Fruit fly (Drosophila melanogaster) whole organism, embryonic: ENCODE results near the gene FucTD.

Experiments
- CG12391 ChIP-seq: fragments of 200-800 bp; sonication (Bioruptor generic); optimal IDR thresholded peaks from 3 replicates; lab custom pipeline; 2018; ENCODE audit warnings: missing biosample characterization, mild to moderate bottlenecking, missing genetic modification characterization, moderate library complexity
- CG13424 ChIP-seq: fragments of 200-800 bp; sonication (Bioruptor generic); optimal IDR thresholded peaks from 2 replicates; lab custom pipeline; 2019; ENCODE audit warnings: missing biosample characterization, mild to moderate bottlenecking, missing genetic modification characterization, moderate library complexity
- CG15011 ChIP-seq: fragments of 200-800 bp; sonication (Bioruptor generic); optimal IDR thresholded peaks from 3 replicates; lab custom pipeline; 2018; ENCODE audit warnings: missing biosample characterization, mild to moderate bottlenecking, missing genetic modification characterization
- CG15696 ChIP-seq: fragments of 200-800 bp; sonication (Bioruptor generic); optimal IDR thresholded peaks from 2 replicates; lab custom pipeline; 2019; ENCODE audit warnings: missing biosample characterization, mild to moderate bottlenecking, missing genetic modification characterization, moderate library complexity
- CG17829 ChIP-seq: fragments of 200-800 bp; optimal IDR thresholded peaks from 2 replicates; lab custom pipeline; 2019; ENCODE audit warnings: missing biosample characterization, mild to moderate bottlenecking, missing genetic modification characterization, moderate library complexity
- CG18476 ChIP-seq: fragments of 200-800 bp; sonication (Bioruptor generic); optimal IDR thresholded peaks from 2 replicates; lab custom pipeline; 2016; ENCODE audit warnings: missing biosample characterization, mild to moderate bottlenecking, missing genetic modification characterization
- CG31224 ChIP-seq: fragments of 200-800 bp; sonication (Bioruptor generic); IDR thresholded peaks from 2 replicates; pipeline ENCODE4 v1.3.6; 2022; ENCODE audit warnings: missing biosample characterization, missing genetic modification characterization
- CG4328 ChIP-seq: fragments of 200-800 bp; sonication (Bioruptor generic); optimal IDR thresholded peaks from 3 replicates; lab custom pipeline; 2017; ENCODE audit warnings: missing biosample characterization, missing genetic modification reagents, missing genetic modification characterization
- CG4404 ChIP-seq: fragments of 200-800 bp; sonication (Bioruptor generic); IDR thresholded peaks from 2 replicates; pipeline ENCODE4 v1.3.6; 2022; ENCODE audit warnings: missing biosample characterization, missing genetic modification characterization
- CG5180 ChIP-seq: fragments of 200-800 bp; sonication (Bioruptor generic); optimal IDR thresholded peaks from 3 replicates; lab custom pipeline; 2017; ENCODE audit warnings: missing biosample characterization, missing genetic modification characterization, mild to moderate bottlenecking, moderate library complexity, missing genetic modification reagents
- CG8924 ChIP-seq: fragments of 200-800 bp; optimal IDR thresholded peaks from 3 replicates; lab custom pipeline; 2019; ENCODE audit warnings: missing biosample characterization, mild to moderate bottlenecking, missing genetic modification characterization, moderate library complexity
- CG9437 ChIP-seq: fragments of 200-800 bp; sonication (Bioruptor generic); optimal IDR thresholded peaks from 2 replicates; lab custom pipeline; 2018; ENCODE audit warnings: missing biosample characterization, mild to moderate bottlenecking, missing genetic modification characterization
- CG9727 ChIP-seq: fragments of 200-800 bp; sonication (Bioruptor generic); optimal IDR thresholded peaks from 3 replicates; lab custom pipeline; 2017; ENCODE audit warnings: missing biosample characterization, mild to moderate bottlenecking, missing genetic modification characterization
- Doc2 ChIP-seq: fragments of 200-800 bp; sonication (Bioruptor generic); IDR thresholded peaks from 2 replicates; pipeline ENCODE4 v1.3.6; 2022; ENCODE audit warnings: missing biosample characterization, missing genetic modification characterization
- NFAT ChIP-seq: fragments of 200-800 bp; sonication (Bioruptor generic); IDR thresholded peaks from 2 replicates; pipeline ENCODE4 v1.3.6; 2022; ENCODE audit warnings: missing biosample characterization, missing genetic modification characterization
- Ptx1 ChIP-seq: fragments of 200-800 bp; sonication (Bioruptor generic); IDR thresholded peaks from 2 replicates; pipeline ENCODE4 v1.3.6; 2022; ENCODE audit warnings: missing biosample characterization, missing genetic modification characterization
- Ssrp ChIP-seq: fragments of 200-800 bp; sonication (Bioruptor generic); optimal IDR thresholded peaks from 2 replicates; lab custom pipeline; 2018; ENCODE audit warnings: missing biosample characterization, mild to moderate bottlenecking, missing genetic modification characterization, moderate library complexity
- Stat92E ChIP-seq, 3 experiments: fragments of >200 bp in 2 of 3; fragments of 200-800 bp in 1 of 3; sonication (Bioruptor generic) in 1 of 3; optimal IDR thresholded peaks; 2 replicates each; lab custom pipeline; 2017 to 2019; ENCODE audit warnings: missing biosample characterization in 3 of 3, missing genetic modification characterization in 3 of 3, mild to moderate bottlenecking in 1 of 3, moderate library complexity in 1 of 3
- ac ChIP-seq: fragments of 200-800 bp; sonication (Bioruptor generic); optimal IDR thresholded peaks from 3 replicates; lab custom pipeline; 2017; ENCODE audit warnings: missing biosample characterization, mild to moderate bottlenecking, missing genetic modification characterization
- az2 ChIP-seq: fragments of 200-800 bp; sonication (Bioruptor generic); optimal IDR thresholded peaks from 3 replicates; lab custom pipeline; 2016; ENCODE audit warnings: missing biosample characterization, missing genetic modification characterization
- dati ChIP-seq: fragments of 200-800 bp; sonication (Bioruptor generic); IDR thresholded peaks from 2 replicates; pipeline ENCODE4 v1.3.6; 2022; ENCODE audit warnings: missing biosample characterization, missing genetic modification characterization
- disco-r ChIP-seq: fragments of 200-800 bp; sonication (Bioruptor generic); optimal IDR thresholded peaks from 2 replicates; lab custom pipeline; 2016; ENCODE audit warnings: missing biosample characterization, missing genetic modification characterization
- her ChIP-seq: fragments of 200-800 bp; sonication (Bioruptor generic); optimal IDR thresholded peaks from 2 replicates; lab custom pipeline; 2016; ENCODE audit warnings: missing biosample characterization, missing genetic modification characterization
- luna ChIP-seq: fragments of 200-800 bp; sonication (Bioruptor generic); optimal IDR thresholded peaks from 2 replicates; lab custom pipeline; 2016; ENCODE audit warnings: missing biosample characterization, missing genetic modification characterization
- odd ChIP-seq: fragments of 200-800 bp; sonication (Bioruptor generic); optimal IDR thresholded peaks from 2 replicates; lab custom pipeline; 2017; ENCODE audit warnings: missing biosample characterization, mild to moderate bottlenecking, missing genetic modification characterization
- peb ChIP-seq: fragments of 200-800 bp; sonication (Bioruptor generic); IDR thresholded peaks from 2 replicates; pipeline ENCODE4 v1.3.6; 2022; ENCODE audit warnings: missing biosample characterization, missing genetic modification characterization
- prd ChIP-seq, 3 experiments: fragments of >200 bp in 2 of 3; fragments of 200-800 bp in 1 of 3; sonication (Bioruptor generic) in 1 of 3; optimal IDR thresholded peaks in 2 of 3; IDR thresholded peaks in 1 of 3; 2 replicates in 2 of 3; 3 replicates in 1 of 3; pipeline versions ENCODE4 v1.3.6 to Lab custom; 2017 to 2022; ENCODE audit warnings: missing biosample characterization in 1 of 3, missing genetic modification characterization in 1 of 3
- ranshi ChIP-seq: fragments of 200-800 bp; sonication (Bioruptor generic); IDR thresholded peaks from 2 replicates; pipeline ENCODE4 v1.3.6; 2022; ENCODE audit warnings: missing biosample characterization, missing genetic modification characterization
- repo ChIP-seq: fragments of 200-800 bp; sonication (Bioruptor generic); optimal IDR thresholded peaks from 2 replicates; lab custom pipeline; 2016; ENCODE audit warnings: missing biosample characterization, missing genetic modification characterization
- row ChIP-seq: fragments of 200-800 bp; sonication (Bioruptor generic); IDR thresholded peaks from 3 replicates; pipeline ENCODE4 v1.3.6; 2022; ENCODE audit warnings: missing biosample characterization, missing genetic modification characterization
- slp2 ChIP-seq: fragments of 200-800 bp; sonication (Bioruptor generic); optimal IDR thresholded peaks from 2 replicates; lab custom pipeline; 2016; ENCODE audit warnings: missing biosample characterization, missing genetic modification characterization
- stc ChIP-seq: fragments of 200-800 bp; sonication (Bioruptor generic); IDR thresholded peaks from 2 replicates; pipeline ENCODE4 v1.3.6; 2022; ENCODE audit warnings: missing biosample characterization, missing genetic modification characterization
- tll ChIP-seq, 2 experiments: fragments of 200-800 bp in 1 of 2; fragments of >200 bp in 1 of 2; sonication (Bioruptor generic) in 1 of 2; optimal IDR thresholded peaks; 2 replicates each; lab custom pipeline; 2017 to 2019; ENCODE audit warnings: missing biosample characterization in 2 of 2, missing genetic modification characterization in 2 of 2, mild to moderate bottlenecking in 1 of 2, moderate library complexity in 1 of 2
- twi ChIP-seq: fragments of 200-800 bp; optimal IDR thresholded peaks from 2 replicates; lab custom pipeline; 2019; ENCODE audit warnings: missing biosample characterization, mild to moderate bottlenecking, missing genetic modification characterization, moderate library complexity
- usp ChIP-seq: fragments of >200 bp; optimal IDR thresholded peaks from 2 replicates; lab custom pipeline; 2017; ENCODE audit warnings: missing biosample characterization, missing genetic modification characterization
- vvl ChIP-seq: fragments of 200-800 bp; sonication (Bioruptor generic); IDR thresholded peaks from 2 replicates; pipeline ENCODE4 v1.3.6; 2022; ENCODE audit warnings: missing biosample characterization, missing genetic modification characterization
- zen2 ChIP-seq: fragments of 200-800 bp; sonication (Bioruptor generic); IDR thresholded peaks from 3 replicates; pipeline ENCODE4 v1.3.6; 2022; ENCODE audit warnings: missing biosample characterization, missing genetic modification characterization; ENCODE audit not compliant: partially characterized antibody
- zfh1 ChIP-seq: fragments of 200-800 bp; sonication (Bioruptor generic); IDR thresholded peaks from 3 replicates; pipeline ENCODE4 v1.3.6; 2022; ENCODE audit warnings: missing biosample characterization, missing genetic modification characterization

The FucTD gene

dm6 chr3L:1431489-1432053 lies 15.5 kb downstream of the FucTD start (continued):
- peak; percentile 63 for TF ChIP-seq CG15696 (tag; lab: Kevin White, UChicago)
- TF ChIP-seq twi, result peak; percentile 90
- TF ChIP-seq NFAT (GFP tag; lab: Robert Waterston, UW), result 0 out of 2 replicates have a peak, but pooled peaks have one; percentile 8
- 0 out of 2 replicates have a peak, but pooled peaks have one; percentile 9 for TF ChIP-seq vvl (GFP tag; lab: Robert Waterston, UW)
- TF ChIP-seq Ssrp, result no peak
- no peak for TF ChIP-seq row
- no peak for TF ChIP-seq CG12391
- TF ChIP-seq CG13424, result no peak
- no peak for TF ChIP-seq ranshi (GFP tag; lab: Robert Waterston, UW)
- TF ChIP-seq Ptx1, result no peak
- TF ChIP-seq CG18476, result no peak
- no peak for TF ChIP-seq slp2 (GFP tag; lab: Kevin White, UChicago)
- TF ChIP-seq CG17829, result peak; percentile 24
- peak; percentile 6 for TF ChIP-seq CG8924
- peak; percentile 67 for TF ChIP-seq CG9727 (GFP tag; lab: Kevin White, UChicago)
- no peak for TF ChIP-seq CG5180 (GFP tag; lab: Kevin White, UChicago)
- TF ChIP-seq usp (GFP tag; lab: Kevin White, UChicago), result no peak
- TF ChIP-seq peb (GFP tag; lab: Robert Waterston, UW), result no peak
- TF ChIP-seq prd (optimal IDR thresholded peaks at IDR 0.05; lab: Kevin White, UChicago), result no peak
- peak; percentile 34; the same call in 1 of the 3 replicates for TF ChIP-seq prd (GFP tag; IDR thresholded peaks at IDR 0.05; lab: Robert Waterston, UW)
- TF ChIP-seq dati (GFP tag; lab: Robert Waterston, UW), result no peak
- 0 out of 3 replicates have a peak, but pooled peaks have one; percentile 19 for TF ChIP-seq zfh1
- peak in 1 of 2 experiments; percentile 63 for TF ChIP-seq tll (GFP tag; optimal IDR thresholded peaks at IDR 0.05; lab: Kevin White, UChicago)
- peak; percentile 19 for TF ChIP-seq odd (GFP tag; lab: Kevin White, UChicago)
- TF ChIP-seq stc (GFP tag; lab: Robert Waterston, UW), result no peak
- TF ChIP-seq disco-r (GFP tag; lab: Kevin White, UChicago), result no peak
- TF ChIP-seq Stat92E (GFP tag; optimal IDR thresholded peaks at IDR 0.05; lab: Kevin White, UChicago), result no peak
- TF ChIP-seq CG4404 (GFP tag; lab: Robert Waterston, UW), result peak; percentile 69

dm6 chr3L:1437772-1438171 lies 21.7 kb downstream of the FucTD start, which contains the start of gene SA2:
SA2 (minus strand) TSS chr3L:1437872.
- TF ChIP-seq luna (GFP tag; lab: Kevin White, UChicago) (no peak), Doc2 (GFP tag; lab: Robert Waterston, UW) (no peak), CG31224 (GFP tag; lab: Robert Waterston, UW) (no peak), CG9437 (GFP tag; lab: Kevin White, UChicago) (no peak), az2 (GFP tag; lab: Kevin White, UChicago) (no peak), CG15011 (GFP tag; lab: Kevin White, UChicago) (no peak), CG4328 (no peak), repo (GFP tag; lab: Kevin White, UChicago) (no peak), disco-r (GFP tag; lab: Kevin White, UChicago) (no peak), ac (GFP tag; lab: Kevin White, UChicago) (no peak), zen2 (GFP tag; lab: Robert Waterston, UW) (no peak), her (no peak)
